Fruit fly (Drosophila melanogaster) whole organism, embryonic: ENCODE measurements around the gene CG5910.
A peak's percentile ranks its signal among the peaks of the same experiment; 100 is the strongest.

Experiments
- Adf1 ChIP-seq: fragments of 200-800 bp; sonication (Bioruptor generic); IDR thresholded peaks from 2 replicates; pipeline ENCODE4 v1.3.6; 2022; ENCODE audit warnings: missing biosample characterization, missing genetic modification characterization
- Antp ChIP-seq: fragments of 200-800 bp; sonication (Bioruptor generic); optimal IDR thresholded peaks from 3 replicates; lab custom pipeline; 2016; ENCODE audit warnings: missing biosample characterization, missing genetic modification characterization
- Atf3 ChIP-seq: fragments of 200-800 bp; sonication (Bioruptor generic); optimal IDR thresholded peaks from 3 replicates; lab custom pipeline; 2016; ENCODE audit warnings: missing biosample characterization, missing genetic modification characterization
- Bteb2 ChIP-seq: fragments of 200-800 bp; sonication (Bioruptor generic); optimal IDR thresholded peaks from 2 replicates; lab custom pipeline; 2016; ENCODE audit warnings: missing biosample characterization, missing genetic modification characterization
- C15 ChIP-seq: fragments of 200-800 bp; sonication (Bioruptor generic); IDR thresholded peaks from 3 replicates; pipeline ENCODE4 v1.3.6; 2022; ENCODE audit warnings: missing biosample characterization, missing genetic modification characterization
- CG10274 ChIP-seq: fragments of 200-800 bp; sonication (Bioruptor generic); optimal IDR thresholded peaks from 3 replicates; lab custom pipeline; 2017; ENCODE audit warnings: missing biosample characterization, mild to moderate bottlenecking, missing genetic modification characterization
- CG10431 ChIP-seq: fragments of 200-800 bp; sonication (Bioruptor generic); optimal IDR thresholded peaks from 3 replicates; lab custom pipeline; 2018; ENCODE audit warnings: missing biosample characterization, mild to moderate bottlenecking, missing genetic modification characterization
- CG10959 ChIP-seq: fragments of 200-800 bp; sonication (Bioruptor generic); IDR thresholded peaks from 2 replicates; pipeline ENCODE4 v1.3.6; 2022; ENCODE audit warnings: missing biosample characterization, missing genetic modification characterization
- CG13287 ChIP-seq: fragments of 200-800 bp; sonication (Bioruptor generic); IDR thresholded peaks from 2 replicates; pipeline ENCODE4 v1.3.6; 2022; ENCODE audit warnings: missing biosample characterization, missing genetic modification characterization; ENCODE audit not compliant: partially characterized antibody
- CG14860 ChIP-seq: fragments of 200-800 bp; sonication (Bioruptor generic); IDR thresholded peaks from 3 replicates; pipeline ENCODE4 v1.3.6; 2022; ENCODE audit warnings: missing biosample characterization, missing genetic modification characterization; ENCODE audit not compliant: partially characterized antibody
- CG14965 ChIP-seq: fragments of 200-800 bp; sonication (Bioruptor generic); optimal IDR thresholded peaks from 2 replicates; lab custom pipeline; 2016; ENCODE audit warnings: missing biosample characterization, missing genetic modification characterization, borderline replicate concordance
- CG16863 ChIP-seq: fragments of 200-800 bp; sonication (Bioruptor generic); optimal IDR thresholded peaks from 3 replicates; lab custom pipeline; 2016; ENCODE audit warnings: missing biosample characterization, missing genetic modification characterization
- CG17385 ChIP-seq: fragments of 200-800 bp; sonication (Bioruptor generic); optimal IDR thresholded peaks from 3 replicates; lab custom pipeline; 2018; ENCODE audit warnings: missing biosample characterization, mild to moderate bottlenecking, missing genetic modification characterization
- CG17829 ChIP-seq: fragments of 200-800 bp; optimal IDR thresholded peaks from 2 replicates; lab custom pipeline; 2019; ENCODE audit warnings: missing biosample characterization, mild to moderate bottlenecking, missing genetic modification characterization, moderate library complexity
- CG18011 ChIP-seq: fragments of 200-800 bp; sonication (Bioruptor generic); optimal IDR thresholded peaks from 2 replicates; lab custom pipeline; 2017; ENCODE audit warnings: missing biosample characterization, missing genetic modification characterization, mild to moderate bottlenecking, moderate library complexity, missing genotype
- CG2116 ChIP-seq: fragments of 200-800 bp; sonication (Bioruptor generic); optimal IDR thresholded peaks from 3 replicates; lab custom pipeline; 2018; ENCODE audit warnings: missing biosample characterization, mild to moderate bottlenecking, missing genetic modification characterization
- CG2120 ChIP-seq: fragments of 200-800 bp; sonication (Bioruptor generic); optimal IDR thresholded peaks from 3 replicates; lab custom pipeline; 2016; ENCODE audit warnings: missing biosample characterization, missing genetic modification characterization
- CG30020 ChIP-seq: fragments of 200-800 bp; optimal IDR thresholded peaks from 2 replicates; lab custom pipeline; 2019; ENCODE audit warnings: missing biosample characterization, mild to moderate bottlenecking, missing genetic modification characterization, moderate library complexity
- CG31365 ChIP-seq: fragments of 200-800 bp; sonication (Bioruptor generic); optimal IDR thresholded peaks from 2 replicates; lab custom pipeline; 2018; ENCODE audit warnings: missing biosample characterization, mild to moderate bottlenecking, missing genetic modification characterization
- CG3847 ChIP-seq: fragments of 200-800 bp; sonication (Bioruptor generic); IDR thresholded peaks from 2 replicates; pipeline ENCODE4 v1.3.6; 2022; ENCODE audit warnings: missing biosample characterization, missing genetic modification characterization
- CG6854 ChIP-seq: fragments of 200-800 bp; sonication (Bioruptor generic); optimal IDR thresholded peaks from 3 replicates; lab custom pipeline; 2017; ENCODE audit warnings: missing biosample characterization, mild to moderate bottlenecking, missing genetic modification characterization
- CG9876 ChIP-seq: fragments of 200-800 bp; sonication (Bioruptor generic); optimal IDR thresholded peaks from 2 replicates; lab custom pipeline; 2016; ENCODE audit warnings: missing biosample characterization, missing genetic modification characterization
- D ChIP-seq, 2 experiments: fragments of 200-800 bp in 1 of 2; fragments of >200 bp in 1 of 2; sonication (Bioruptor generic) in 1 of 2; optimal IDR thresholded peaks; 2 replicates in 1 of 2; 3 replicates in 1 of 2; lab custom pipeline; 2017; ENCODE audit warnings: mild to moderate bottlenecking in 1 of 2, missing biosample characterization in 1 of 2, missing genetic modification characterization in 1 of 2, missing genetic modification reagents in 1 of 2
- Dfd ChIP-seq, 2 experiments: fragments of >200 bp; optimal IDR thresholded peaks; 2 replicates each; lab custom pipeline; 2017; ENCODE audit warnings: missing biosample characterization in 2 of 2, missing genetic modification characterization in 2 of 2
- Elba2 ChIP-seq: fragments of 200-800 bp; sonication (Bioruptor generic); optimal IDR thresholded peaks from 3 replicates; lab custom pipeline; 2016; ENCODE audit warnings: missing biosample characterization, missing genetic modification characterization
- Ets65A ChIP-seq: fragments of 200-800 bp; sonication (Bioruptor generic); peaks from one replicate; lab custom pipeline; 2016; ENCODE audit warnings: missing biosample characterization, missing genetic modification characterization
- Lhr ChIP-seq: fragments of 200-800 bp; sonication (Bioruptor generic); optimal IDR thresholded peaks from 3 replicates; lab custom pipeline; 2017; ENCODE audit warnings: mild to moderate bottlenecking, missing biosample characterization, missing genetic modification reagents, missing genetic modification characterization
- NfI ChIP-seq: fragments of 200-800 bp; sonication (Bioruptor generic); optimal IDR thresholded peaks from 3 replicates; lab custom pipeline; 2018; ENCODE audit warnings: missing biosample characterization, mild to moderate bottlenecking, missing genetic modification characterization, moderate library complexity
- Ssrp ChIP-seq: fragments of 200-800 bp; sonication (Bioruptor generic); optimal IDR thresholded peaks from 2 replicates; lab custom pipeline; 2018; ENCODE audit warnings: missing biosample characterization, mild to moderate bottlenecking, missing genetic modification characterization, moderate library complexity
- amos ChIP-seq: fragments of 200-800 bp; sonication (Bioruptor generic); IDR thresholded peaks from 2 replicates; pipeline ENCODE4 v1.3.6; 2022; ENCODE audit warnings: missing biosample characterization, missing genetic modification characterization; ENCODE audit not compliant: partially characterized antibody
- aop ChIP-seq: fragments of 200-800 bp; sonication (Bioruptor generic); IDR thresholded peaks from 2 replicates; pipeline ENCODE4 v1.3.6; 2022; ENCODE audit warnings: missing biosample characterization, missing genetic modification characterization
- ems ChIP-seq: fragments of 200-800 bp; sonication (Bioruptor generic); optimal IDR thresholded peaks from 3 replicates; lab custom pipeline; 2016; ENCODE audit warnings: missing biosample characterization, missing genetic modification characterization
- eyg ChIP-seq: fragments of 200-800 bp; sonication (Bioruptor generic); optimal IDR thresholded peaks from 3 replicates; lab custom pipeline; 2016; ENCODE audit warnings: missing biosample characterization, missing genetic modification characterization
- fd102C ChIP-seq: fragments of 200-800 bp; sonication (Bioruptor generic); optimal IDR thresholded peaks from 2 replicates; lab custom pipeline; 2018; ENCODE audit warnings: missing biosample characterization, mild to moderate bottlenecking, missing genetic modification characterization, moderate library complexity
- fd3F ChIP-seq: fragments of 200-800 bp; sonication (Bioruptor generic); optimal IDR thresholded peaks from 2 replicates; lab custom pipeline; 2018; ENCODE audit warnings: missing biosample characterization, mild to moderate bottlenecking, missing genetic modification characterization, moderate library complexity
- grau ChIP-seq: fragments of 200-800 bp; optimal IDR thresholded peaks from 3 replicates; lab custom pipeline; 2019; ENCODE audit warnings: missing biosample characterization, mild to moderate bottlenecking, missing genetic modification characterization, moderate library complexity
- hkb ChIP-seq, 2 experiments: fragments of 200-800 bp in 1 of 2; fragments of >200 bp in 1 of 2; sonication (Bioruptor generic) in 1 of 2; IDR thresholded peaks in 1 of 2; optimal IDR thresholded peaks in 1 of 2; 2 replicates each; pipeline versions ENCODE4 v1.3.6 to Lab custom; 2017 to 2022; ENCODE audit warnings: missing biosample characterization in 1 of 2, missing genetic modification characterization in 1 of 2
- kah ChIP-seq: fragments of 200-800 bp; sonication (Bioruptor generic); optimal IDR thresholded peaks from 2 replicates; lab custom pipeline; 2018; ENCODE audit warnings: missing biosample characterization, mild to moderate bottlenecking, missing genetic modification characterization
- lab ChIP-seq: fragments of 200-800 bp; sonication (Bioruptor generic); optimal IDR thresholded peaks from 3 replicates; lab custom pipeline; 2017; ENCODE audit warnings: missing biosample characterization, missing genetic modification characterization, mild to moderate bottlenecking, moderate library complexity, missing genetic modification reagents
- lilli ChIP-seq: fragments of 200-800 bp; sonication (Bioruptor generic); optimal IDR thresholded peaks from 3 replicates; lab custom pipeline; 2016; ENCODE audit warnings: missing biosample characterization, missing genetic modification characterization
- mirr ChIP-seq: fragments of 200-800 bp; sonication (Bioruptor generic); optimal IDR thresholded peaks from 3 replicates; lab custom pipeline; 2018; ENCODE audit warnings: missing biosample characterization, mild to moderate bottlenecking, missing genetic modification characterization
- pho ChIP-seq: fragments of 200-800 bp; sonication (Bioruptor generic); optimal IDR thresholded peaks from 2 replicates; lab custom pipeline; 2016; ENCODE audit warnings: missing biosample characterization, missing genetic modification characterization
- pum ChIP-seq: fragments of 200-800 bp; sonication (Bioruptor generic); optimal IDR thresholded peaks from 2 replicates; lab custom pipeline; 2016; ENCODE audit warnings: missing biosample characterization, missing genetic modification characterization
- repo ChIP-seq: fragments of 200-800 bp; sonication (Bioruptor generic); optimal IDR thresholded peaks from 2 replicates; lab custom pipeline; 2016; ENCODE audit warnings: missing biosample characterization, missing genetic modification characterization
- shn ChIP-seq: fragments of 200-800 bp; sonication (Bioruptor generic); optimal IDR thresholded peaks from 3 replicates; lab custom pipeline; 2016; ENCODE audit warnings: missing biosample characterization, missing genetic modification characterization
- slou ChIP-seq: fragments of 200-800 bp; sonication (Bioruptor generic); optimal IDR thresholded peaks from 3 replicates; lab custom pipeline; 2016; ENCODE audit warnings: missing biosample characterization, missing genetic modification characterization
- unpg ChIP-seq: fragments of 200-800 bp; sonication (Bioruptor generic); optimal IDR thresholded peaks from 3 replicates; lab custom pipeline; 2018; ENCODE audit warnings: missing biosample characterization, mild to moderate bottlenecking, missing genetic modification characterization, moderate library complexity
- vfl ChIP-seq: fragments of 200-800 bp; sonication (Bioruptor generic); optimal IDR thresholded peaks from 2 replicates; lab custom pipeline; 2016; ENCODE audit warnings: missing biosample characterization, missing genetic modification characterization
- wdn ChIP-seq: fragments of 200-800 bp; sonication (Bioruptor generic); IDR thresholded peaks from 2 replicates; pipeline ENCODE4 v1.3.6; 2022; ENCODE audit warnings: missing biosample characterization, missing genetic modification characterization
- yki ChIP-seq: fragments of >200 bp; optimal IDR thresholded peaks from 3 replicates; lab custom pipeline; 2018
- z ChIP-seq: fragments of 200-800 bp; sonication (Bioruptor generic); IDR thresholded peaks from 3 replicates; pipeline ENCODE4 v1.3.6; 2022; ENCODE audit warnings: missing biosample characterization, missing genetic modification characterization

Gene CG5910

DNA sequence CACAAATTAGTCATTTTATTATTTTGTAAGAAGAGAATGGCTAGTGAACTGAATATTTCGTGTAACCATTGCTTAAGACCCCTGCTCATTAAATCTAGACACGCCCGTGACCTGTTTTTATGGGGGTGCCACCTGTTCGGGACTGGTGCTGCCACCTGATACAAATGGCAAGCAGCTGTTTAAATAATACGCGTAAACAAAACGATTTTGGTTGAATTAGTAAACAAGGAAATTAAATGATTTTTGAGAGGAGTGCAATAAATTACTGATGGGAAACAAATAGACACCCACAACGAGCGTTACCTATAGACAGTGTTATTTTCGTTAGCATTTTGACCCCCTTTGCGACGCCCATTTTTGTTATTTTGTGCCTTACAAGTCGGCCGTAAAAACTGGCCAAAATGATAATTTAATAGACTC, 32.6 kb downstream of the CG5910 start (continued):
- TF ChIP-seq aop: no peak
- TF ChIP-seq CG3847 (GFP tag; lab: Robert Waterston, UW): no peak
- peak; percentile 76 for TF ChIP-seq CG6854 (GFP tag; lab: Kevin White, UChicago)
- TF ChIP-seq wdn (GFP tag; lab: Robert Waterston, UW): no peak
- peak; percentile 83 for TF ChIP-seq CG16863 (GFP tag; lab: Kevin White, UChicago)
- TF ChIP-seq Lhr (GFP tag; lab: Kevin White, UChicago): peak; percentile 38
- peak; percentile 82 for TF ChIP-seq CG9876
- peak; percentile 80 for TF ChIP-seq CG17385 (GFP tag; lab: Kevin White, UChicago)
- peak; percentile 80 for TF ChIP-seq pum
- TF ChIP-seq yki (lab: Kevin White, UChicago): no peak
- TF ChIP-seq D (optimal IDR thresholded peaks at IDR 0.05; lab: Kevin White, UChicago): no peak
- TF ChIP-seq D (GFP tag; optimal IDR thresholded peaks at IDR 0.05; lab: Kevin White, UChicago): peak; percentile 72
- TF ChIP-seq CG13287 (GFP tag; lab: Robert Waterston, UW): no peak
- TF ChIP-seq ems (GFP tag; lab: Kevin White, UChicago): peak; percentile 74
- peak; percentile 90 for TF ChIP-seq pho (GFP tag; lab: Kevin White, UChicago)
- TF ChIP-seq Ets65A: peak; percentile 98
- peak; percentile 96 for TF ChIP-seq CG2120
- TF ChIP-seq Atf3: peak; percentile 86
- peak; percentile 60 for TF ChIP-seq CG10274 (GFP tag; lab: Kevin White, UChicago)
- no peak for TF ChIP-seq amos
- peak; percentile 66 for TF ChIP-seq eyg (GFP tag; lab: Kevin White, UChicago)
- TF ChIP-seq z (GFP tag; lab: Robert Waterston, UW): no peak
- TF ChIP-seq Bteb2 (GFP tag; lab: Kevin White, UChicago): peak; percentile 84
- peak; percentile 80 for TF ChIP-seq CG17829 (tag; lab: Kevin White, UChicago)
- no peak for TF ChIP-seq CG10959
- peak; percentile 79 for TF ChIP-seq slou (GFP tag; lab: Kevin White, UChicago)
- TF ChIP-seq repo: peak; percentile 81
- TF ChIP-seq CG31365 (tag; lab: Kevin White, UChicago): peak; percentile 69
- TF ChIP-seq lab (GFP tag; lab: Kevin White, UChicago): peak; percentile 93
- TF ChIP-seq Adf1: no peak
- TF ChIP-seq Dfd (GFP tag; optimal IDR thresholded peaks at IDR 0.05; lab: Kevin White, UChicago): no peak
- TF ChIP-seq mirr (GFP tag; lab: Kevin White, UChicago): peak; percentile 79
- TF ChIP-seq CG30020: peak; percentile 63
- peak; percentile 80 for TF ChIP-seq shn (GFP tag; lab: Kevin White, UChicago)
- TF ChIP-seq NfI (GFP tag; lab: Kevin White, UChicago): peak; percentile 90
- TF ChIP-seq grau (tag; lab: Kevin White, UChicago): peak; percentile 85
- TF ChIP-seq Ssrp (tag; lab: Kevin White, UChicago): peak; percentile 66
- peak; percentile 94 for TF ChIP-seq lilli (GFP tag; lab: Kevin White, UChicago)
- peak; percentile 36 for TF ChIP-seq Elba2 (GFP tag; lab: Kevin White, UChicago)
- TF ChIP-seq unpg: peak; percentile 86
- peak; percentile 64 for TF ChIP-seq CG2116 (GFP tag; lab: Kevin White, UChicago)
- TF ChIP-seq fd3F (GFP tag; lab: Kevin White, UChicago): peak; percentile 78
- peak; percentile 79 for TF ChIP-seq Antp (GFP tag; lab: Kevin White, UChicago)
- TF ChIP-seq hkb (optimal IDR thresholded peaks at IDR 0.05; lab: Kevin White, UChicago): no peak
- TF ChIP-seq hkb (GFP tag; IDR thresholded peaks at IDR 0.05; lab: Robert Waterston, UW): no peak
- peak; percentile 98 for TF ChIP-seq kah
- peak; percentile 33 for TF ChIP-seq CG10431 (GFP tag; lab: Kevin White, UChicago)
- no peak for TF ChIP-seq fd102C (GFP tag; lab: Kevin White, UChicago)
- peak; percentile 81 for TF ChIP-seq vfl (GFP tag; lab: Kevin White, UChicago)
- no peak for TF ChIP-seq C15 (GFP tag; lab: Robert Waterston, UW)
- TF ChIP-seq CG14860 (GFP tag; lab: Robert Waterston, UW): no peak
- no peak for TF ChIP-seq CG14965 (GFP tag; lab: Kevin White, UChicago)
- TF ChIP-seq CG18011 (GFP tag; lab: Kevin White, UChicago): peak; percentile 76
